Worm (Caenorhabditis elegans): ENCODE measurements around the gene T08G3.11.

Gene T08G3.11

DNA sequence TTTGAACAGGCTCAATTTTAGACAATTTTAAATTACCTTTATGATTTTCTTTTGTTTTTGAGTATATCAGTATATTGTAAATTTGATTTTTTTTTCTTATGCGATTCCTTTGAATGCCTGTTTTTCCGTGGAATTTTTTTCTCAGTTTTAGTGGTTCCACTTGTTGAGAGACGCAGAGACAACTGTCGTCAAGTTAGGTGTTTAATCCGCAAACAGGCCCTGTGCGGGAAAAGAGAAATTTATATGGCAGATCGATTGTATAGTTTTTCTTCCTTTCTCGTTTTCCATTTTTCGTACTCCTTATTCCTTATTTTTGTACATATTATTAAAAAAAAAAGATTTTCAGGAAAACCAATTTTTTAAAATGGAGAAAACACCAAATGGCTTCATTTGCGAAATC lies 19.8 kb upstream of the T08G3.11 start, which contains the start of gene F36D3.1 (continued):
- TF ChIP-seq sma-3 (GFP tag; optimal IDR thresholded peaks at IDR 0.05) (no peak), nhr-237 (tag; optimal IDR thresholded peaks at IDR 0.05) (no peak), ZK546.5 (tag; optimal IDR thresholded peaks at IDR 0.05) (no peak), sma-9 (GFP tag; optimal IDR thresholded peaks at IDR 0.05) (no peak), sma-9 (tag; optimal IDR thresholded peaks at IDR 0.05) (no peak), elt-1 (tag; optimal IDR thresholded peaks at IDR 0.05) (no peak), unc-39 (tag; optimal IDR thresholded peaks at IDR 0.05) (no peak), aly-2 (tag; optimal IDR thresholded peaks at IDR 0.05) (no peak), nhr-10 (tag; optimal IDR thresholded peaks at IDR 0.05) (no peak), nhr-21 (tag; optimal IDR thresholded peaks at IDR 0.05) (no peak)

DNA sequence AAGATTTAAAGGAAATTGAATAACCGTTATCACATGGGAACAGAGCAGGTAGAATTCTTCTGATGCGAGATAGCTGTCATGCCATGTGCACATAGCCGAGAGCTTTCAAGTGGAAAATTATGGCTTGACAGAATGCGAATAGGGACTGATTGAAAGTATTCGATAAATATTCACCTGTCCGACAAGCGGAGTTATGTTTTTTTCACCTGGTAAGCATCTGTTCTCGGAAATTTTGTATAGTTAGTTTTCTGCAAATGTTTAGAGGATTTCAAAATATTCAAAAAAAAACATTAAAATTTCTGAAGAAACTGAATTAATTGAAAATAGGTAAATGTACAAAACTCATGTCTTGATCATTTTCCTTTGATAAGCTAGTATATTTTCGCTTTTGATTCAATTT lies 18.3 kb upstream of the T08G3.11 start, which contains the start of gene srh-136:
Gene srh-136, minus strand, starts transcription at position 93 of the 400 bp plus-strand sequence.
- no peak for TF ChIP-seq sem-4 (tag; optimal IDR thresholded peaks at IDR 0.05)
- no peak for TF ChIP-seq mdl-1 (tag; optimal IDR thresholded peaks at IDR 0.05)
- TF ChIP-seq unc-62 (GFP tag; optimal IDR thresholded peaks at IDR 0.05), result no peak
- TF ChIP-seq sma-9 (GFP tag; optimal IDR thresholded peaks at IDR 0.05), result no peak
- TF ChIP-seq sma-9 (tag; optimal IDR thresholded peaks at IDR 0.05), result no peak
- TF ChIP-seq crh-2 (tag; optimal IDR thresholded peaks at IDR 0.05), result no peak
- no peak for TF ChIP-seq nhr-77 (tag; optimal IDR thresholded peaks at IDR 0.05)
- no peak for TF ChIP-seq ZK546.5 (tag; optimal IDR thresholded peaks at IDR 0.05)
- no peak for TF ChIP-seq gmeb-1 (tag; optimal IDR thresholded peaks at IDR 0.05)
- TF ChIP-seq lin-13 (GFP tag; optimal IDR thresholded peaks at IDR 0.05), result no peak
- no peak for TF ChIP-seq nhr-23 (tag; optimal IDR thresholded peaks at IDR 0.05)
- no peak for TF ChIP-seq dmd-4 (tag; optimal IDR thresholded peaks at IDR 0.05)
- no peak for TF ChIP-seq zag-1 (tag; optimal IDR thresholded peaks at IDR 0.05)
- TF ChIP-seq aly-2 (tag; optimal IDR thresholded peaks at IDR 0.05), result no peak
- no peak for TF ChIP-seq elt-1 (tag; optimal IDR thresholded peaks at IDR 0.05)

DNA sequence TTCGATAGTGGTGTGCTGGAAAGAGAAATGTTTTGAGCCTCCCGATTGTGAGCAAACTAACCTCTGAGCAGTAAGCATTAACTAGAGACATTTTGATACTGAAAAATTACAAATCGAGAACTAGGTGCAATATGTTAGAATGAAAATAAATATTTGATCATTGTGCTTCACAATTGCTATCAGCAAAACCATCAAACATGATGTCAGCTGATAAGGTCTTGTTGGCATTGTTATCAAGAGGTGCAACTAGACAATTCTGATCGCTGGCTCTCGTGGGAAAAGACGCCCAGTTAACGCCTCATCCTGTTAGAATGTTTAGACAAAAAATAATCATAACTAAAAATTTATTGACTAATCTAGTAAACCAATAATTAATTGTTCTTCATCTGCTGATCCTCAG lies 15.2 kb upstream of the T08G3.11 start, which contains the start of gene comt-2:
Gene comt-2, minus strand, starts transcription at position 131 of the 400 bp plus-strand sequence.
- no peak for TF ChIP-seq nhr-11 (tag; optimal IDR thresholded peaks at IDR 0.05)
- no peak for TF ChIP-seq ama-1 (optimal IDR thresholded peaks at IDR 0.05)
- no peak for TF ChIP-seq aly-2 (tag; optimal IDR thresholded peaks at IDR 0.05)
- TF ChIP-seq sma-9 (GFP tag; optimal IDR thresholded peaks at IDR 0.05), result peak; percentile 60
- TF ChIP-seq sma-9 (tag; optimal IDR thresholded peaks at IDR 0.05), result no peak
- no peak for TF ChIP-seq nhr-21 (tag; optimal IDR thresholded peaks at IDR 0.05)
- TF ChIP-seq F13H6.1 (tag; optimal IDR thresholded peaks at IDR 0.05), result no peak
- peak; percentile 72 for TF ChIP-seq fos-1 (tag; optimal IDR thresholded peaks at IDR 0.05)

DNA sequence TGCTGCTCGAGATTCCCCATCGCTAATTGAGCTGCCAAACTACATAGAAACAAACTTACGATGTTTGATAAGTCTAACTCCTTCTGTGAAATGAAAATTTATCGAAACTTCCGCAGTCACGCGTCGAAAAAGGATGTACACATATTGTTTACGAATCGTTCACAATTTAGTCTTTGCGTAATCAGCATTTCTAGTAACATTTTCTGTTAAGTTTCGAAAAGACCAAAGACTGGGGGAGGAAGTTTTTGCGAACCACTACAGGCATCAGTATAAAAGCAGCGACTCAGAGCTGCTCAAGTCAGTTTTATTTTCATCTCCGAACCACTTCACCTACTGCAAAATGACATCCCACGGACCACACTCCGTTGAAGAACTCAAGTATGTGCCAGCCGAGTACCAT lies 9.0 kb upstream of the T08G3.11 start, which contains the start of gene sqst-4:
Gene sqst-4, plus strand, starts transcription at position 301 of the 400 bp plus-strand sequence.
- no peak for TF ChIP-seq ceh-82 (tag; optimal IDR thresholded peaks at IDR 0.05)
- no peak for TF ChIP-seq R02D3.7 (tag; optimal IDR thresholded peaks at IDR 0.05)
- TF ChIP-seq ceh-16 (tag; optimal IDR thresholded peaks at IDR 0.05), result no peak
- TF ChIP-seq fos-1 (tag; optimal IDR thresholded peaks at IDR 0.05), result no peak

DNA sequence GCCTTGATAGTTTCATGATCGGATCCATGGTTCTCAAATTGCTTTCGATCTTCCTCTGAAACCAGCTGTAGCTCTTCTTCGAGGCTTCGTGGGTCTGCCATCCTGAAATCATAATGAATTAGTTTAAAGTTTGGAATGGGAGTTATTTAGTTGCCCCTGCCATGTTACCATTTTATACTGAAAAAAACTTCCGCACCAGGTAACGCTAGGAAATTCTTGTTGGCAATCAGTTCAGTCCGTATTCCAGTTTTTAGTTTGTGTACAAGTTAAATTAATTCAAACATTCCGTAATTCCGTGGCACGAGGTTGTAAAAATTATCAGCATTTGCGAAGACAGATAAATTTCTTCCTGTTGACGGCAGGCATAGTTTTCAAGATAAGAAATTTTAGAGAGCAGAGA lies 8.3 kb upstream of the T08G3.11 start, which contains the start of gene Y32B12A.5:
Gene Y32B12A.5, minus strand, starts transcription at position 101 of the 400 bp plus-strand sequence.
- no peak for TF ChIP-seq ztf-4 (tag; optimal IDR thresholded peaks at IDR 0.05)
- no peak for TF ChIP-seq dmd-4 (tag; optimal IDR thresholded peaks at IDR 0.05)
- TF ChIP-seq elt-1 (tag; optimal IDR thresholded peaks at IDR 0.05), result no peak
- no peak for TF ChIP-seq crh-2 (tag; optimal IDR thresholded peaks at IDR 0.05)
- no peak for TF ChIP-seq ama-1 (optimal IDR thresholded peaks at IDR 0.05)
- no peak for TF ChIP-seq lin-11 (tag; optimal IDR thresholded peaks at IDR 0.05)
- TF ChIP-seq alr-1 (tag; optimal IDR thresholded peaks at IDR 0.05), result no peak
- no peak for TF ChIP-seq aly-2 (tag; optimal IDR thresholded peaks at IDR 0.05)
- no peak for TF ChIP-seq lsy-2 (tag; optimal IDR thresholded peaks at IDR 0.05)

DNA sequence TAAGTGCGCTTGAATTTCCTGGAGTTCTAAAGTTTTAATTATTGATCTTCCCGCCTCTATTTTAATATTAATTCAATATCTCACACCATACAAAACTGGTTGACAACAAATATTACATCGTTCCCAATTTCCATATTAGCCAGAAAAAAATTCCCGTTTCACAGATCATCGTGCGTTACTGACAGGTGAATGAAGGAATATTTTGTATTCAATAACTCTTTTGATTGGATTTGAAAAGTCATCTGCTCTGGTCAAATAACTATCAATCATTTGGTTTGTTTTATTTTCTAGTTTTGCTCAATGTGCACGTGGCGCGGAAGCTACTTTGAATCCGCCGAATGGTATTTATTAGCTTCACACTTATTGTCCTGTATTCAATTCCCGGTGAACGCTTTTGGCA lies 4.5 kb upstream of the T08G3.11 start, which contains the start of gene srh-139:
Gene srh-139, plus strand, starts transcription at position 301 of the 400 bp plus-strand sequence.
- TF ChIP-seq egl-27 (tag; optimal IDR thresholded peaks at IDR 0.05) (no peak), nhr-10 (tag; optimal IDR thresholded peaks at IDR 0.05) (no peak), dmd-4 (tag; optimal IDR thresholded peaks at IDR 0.05) (no peak), nhr-11 (tag; optimal IDR thresholded peaks at IDR 0.05) (no peak), crh-2 (tag; optimal IDR thresholded peaks at IDR 0.05) (no peak), unc-62 (GFP tag; optimal IDR thresholded peaks at IDR 0.05) (no peak), skn-1 (tag; optimal IDR thresholded peaks at IDR 0.05) (no peak), mdl-1 (tag; optimal IDR thresholded peaks at IDR 0.05) (no peak), elt-1 (tag; optimal IDR thresholded peaks at IDR 0.05) (no peak), mab-5 (tag; optimal IDR thresholded peaks at IDR 0.05) (no peak), F13H6.1 (tag; optimal IDR thresholded peaks at IDR 0.05) (no peak), sma-3 (GFP tag; optimal IDR thresholded peaks at IDR 0.05) (no peak), peb-1 (tag; optimal IDR thresholded peaks at IDR 0.05) (no peak), nhr-6 (tag; optimal IDR thresholded peaks at IDR 0.05) (no peak), ceh-16 (tag; optimal IDR thresholded peaks at IDR 0.05) (no peak), unc-55 (GFP tag; optimal IDR thresholded peaks at IDR 0.05) (no peak), R02D3.7 (tag; optimal IDR thresholded peaks at IDR 0.05) (no peak), nhr-21 (tag; optimal IDR thresholded peaks at IDR 0.05) (no peak), nhr-129 (tag; optimal IDR thresholded peaks at IDR 0.05) (no peak)

Measured in whole organism, L2 larva.